Worm (Caenorhabditis elegans) whole organism, early embryonic: ENCODE results near the gene R10E8.8.

ENCODE experiments used
- B0310.2 ChIP-seq: sonication (generic microtip); optimal IDR thresholded peaks from 2 replicates; lab custom pipeline; 2016; ENCODE audit warnings: mild to moderate bottlenecking, missing genetic modification characterization, missing compliant biosample characterization
- F13C5.2 ChIP-seq: sonication (generic microtip); optimal IDR thresholded peaks from 2 replicates; lab custom pipeline; 2017; ENCODE audit warnings: mild to moderate bottlenecking, missing genetic modification characterization, inconsistent platforms, missing compliant biosample characterization
- aly-1 ChIP-seq: sonication (generic microtip); optimal IDR thresholded peaks from 2 replicates; lab custom pipeline; 2016; ENCODE audit warnings: missing genetic modification characterization, missing compliant biosample characterization
- ama-1 ChIP-seq: fragments of 150-350 bp; optimal IDR thresholded peaks from 2 replicates; lab custom pipeline; 2014
- ceh-13 ChIP-seq: fragments of 200-800 bp; sonication (Bioruptor generic); optimal IDR thresholded peaks from 2 replicates; lab custom pipeline; 2018; ENCODE audit warnings: mild to moderate bottlenecking, missing genetic modification characterization, missing compliant biosample characterization
- ceh-36 ChIP-seq: sonication (generic microtip); optimal IDR thresholded peaks from 2 replicates; lab custom pipeline; 2016; ENCODE audit warnings: missing genetic modification characterization, inconsistent platforms, missing compliant biosample characterization
- ets-7 ChIP-seq: sonication (generic microtip); optimal IDR thresholded peaks from 2 replicates; lab custom pipeline; 2016; ENCODE audit warnings: missing genotype, missing genetic modification characterization, missing compliant biosample characterization
- flt-1 ChIP-seq: fragments of 200-800 bp; sonication (Bioruptor generic); IDR thresholded peaks from 2 replicates; pipeline ENCODE4 v1.3.6; 2022; ENCODE audit warnings: missing genetic modification characterization, missing compliant biosample characterization
- hmbx-1 ChIP-seq: sonication (generic microtip); optimal IDR thresholded peaks from 2 replicates; lab custom pipeline; 2016; ENCODE audit warnings: mild to moderate bottlenecking, missing genetic modification characterization, missing compliant biosample characterization
- hmg-4 ChIP-seq: fragments of 200-800 bp; sonication (Bioruptor generic); optimal IDR thresholded peaks from 2 replicates; lab custom pipeline; 2018; ENCODE audit warnings: mild to moderate bottlenecking, missing genetic modification characterization, missing compliant biosample characterization
- hnd-1 ChIP-seq: sonication (generic microtip); optimal IDR thresholded peaks from 2 replicates; lab custom pipeline; 2016; ENCODE audit warnings: missing genetic modification characterization, missing compliant biosample characterization
- pes-1 ChIP-seq: fragments of 200-800 bp; sonication (Bioruptor generic); IDR thresholded peaks from 2 replicates; pipeline ENCODE4 v1.3.6; 2022; ENCODE audit warnings: missing genetic modification reagents, missing genetic modification characterization, missing compliant biosample characterization
- scrt-1 ChIP-seq: fragments of 200-800 bp; sonication (Bioruptor generic); IDR thresholded peaks from 2 replicates; pipeline ENCODE4 v1.3.6; 2022; ENCODE audit warnings: missing genetic modification characterization, missing compliant biosample characterization
- sea-1 ChIP-seq: fragments of 200-800 bp; sonication (Bioruptor generic); conservative IDR thresholded peaks from 2 replicates; pipeline ENCODE4 v1.3.6; 2022; ENCODE audit warnings: missing genetic modification characterization, missing compliant biosample characterization
- tbx-11 ChIP-seq: fragments of 200-800 bp; sonication (Bioruptor generic); IDR thresholded peaks from 2 replicates; pipeline ENCODE4 v1.3.6; 2022; ENCODE audit warnings: missing genetic modification characterization, missing compliant biosample characterization
- tbx-37 ChIP-seq: fragments of 200-800 bp; sonication (Bioruptor generic); conservative IDR thresholded peaks from 2 replicates; pipeline ENCODE4 v1.3.6; 2022; ENCODE audit warnings: missing genetic modification reagents, missing genetic modification characterization, missing compliant biosample characterization
- tra-4 ChIP-seq: sonication (generic microtip); optimal IDR thresholded peaks from 2 replicates; lab custom pipeline; 2017; ENCODE audit warnings: missing genetic modification characterization, missing compliant biosample characterization

R10E8.8 gene

DNA sequence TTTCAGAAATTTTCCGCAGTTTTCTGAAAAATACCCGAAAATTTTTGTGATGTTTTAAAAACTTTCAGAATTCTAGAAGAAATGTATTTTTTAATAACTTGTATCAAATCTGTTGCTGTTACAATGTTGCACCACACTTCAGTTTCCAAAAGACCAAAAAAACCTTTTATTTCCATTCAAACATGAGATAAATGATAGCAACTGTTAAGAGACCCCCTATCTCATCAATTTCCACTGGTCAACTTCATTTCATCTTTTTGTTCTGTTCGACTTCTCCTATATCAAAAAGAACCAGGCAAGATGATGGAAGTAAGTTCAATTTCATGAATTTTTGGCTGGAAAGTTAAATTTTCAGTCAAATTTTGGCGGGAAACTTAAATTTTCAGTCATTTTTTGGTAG is 43.0 kb downstream of the R10E8.8 start, which contains the start of gene F16H6.4:
Gene F16H6.4 (plus strand): TSS at position 301 of the 400 bp plus-strand sequence.
- TF ChIP-seq flt-1 (GFP tag; lab: Robert Waterston, UW) (no peak), hnd-1 (no peak), F13C5.2 (tag; lab: Kevin White, UChicago) (no peak), tra-4 (tag; lab: Kevin White, UChicago) (no peak), ama-1 (lab: Kevin White, UChicago) (no peak), ceh-13 (no peak), scrt-1 (no peak), pes-1 (no peak), sea-1 (GFP tag; lab: Robert Waterston, UW) (no peak), hmbx-1 (no peak), B0310.2 (tag; lab: Kevin White, UChicago) (no peak), tbx-11 (no peak), aly-1 (tag; lab: Kevin White, UChicago) (no peak), ets-7 (no peak), tbx-37 (GFP tag; lab: Robert Waterston, UW) (no peak), ceh-36 (tag; lab: Kevin White, UChicago) (no peak), hmg-4 (no peak)

DNA sequence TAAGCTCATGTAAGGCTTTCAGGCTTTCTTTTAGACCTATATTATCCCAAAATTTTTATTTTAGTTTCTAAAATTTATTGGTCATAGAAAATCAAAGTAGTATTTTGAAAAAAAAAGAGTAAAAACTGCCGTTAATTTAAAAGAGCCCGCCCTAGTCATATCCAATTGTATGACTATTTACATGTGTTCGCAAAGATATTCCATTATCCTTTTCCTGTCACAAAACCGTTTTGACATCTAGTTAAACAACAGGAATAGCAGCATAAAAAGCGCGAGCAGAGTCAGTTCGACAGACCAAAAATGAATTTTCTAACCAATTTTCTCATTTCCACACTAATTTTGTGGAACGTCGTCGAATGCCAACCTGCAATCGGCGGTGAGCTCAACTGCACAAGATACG is 46.5 kb downstream of the R10E8.8 start, which contains the start of gene F16H6.3:
Gene F16H6.3 (plus strand): TSS at position 301 of the 400 bp plus-strand sequence.
- TF ChIP-seq ceh-36 (tag; lab: Kevin White, UChicago), result no peak
- no peak for TF ChIP-seq tbx-11
- no peak for TF ChIP-seq ceh-13
- TF ChIP-seq scrt-1, result no peak
- no peak for TF ChIP-seq hmg-4
- TF ChIP-seq sea-1 (GFP tag; lab: Robert Waterston, UW), result no peak
- TF ChIP-seq aly-1 (tag; lab: Kevin White, UChicago), result no peak
- TF ChIP-seq hnd-1, result no peak
- no peak for TF ChIP-seq ets-7
- no peak for TF ChIP-seq tra-4 (tag; lab: Kevin White, UChicago)
- no peak for TF ChIP-seq ama-1 (lab: Kevin White, UChicago)
- no peak for TF ChIP-seq pes-1
- no peak for TF ChIP-seq tbx-37 (GFP tag; lab: Robert Waterston, UW)
- no peak for TF ChIP-seq flt-1 (GFP tag; lab: Robert Waterston, UW)

DNA sequence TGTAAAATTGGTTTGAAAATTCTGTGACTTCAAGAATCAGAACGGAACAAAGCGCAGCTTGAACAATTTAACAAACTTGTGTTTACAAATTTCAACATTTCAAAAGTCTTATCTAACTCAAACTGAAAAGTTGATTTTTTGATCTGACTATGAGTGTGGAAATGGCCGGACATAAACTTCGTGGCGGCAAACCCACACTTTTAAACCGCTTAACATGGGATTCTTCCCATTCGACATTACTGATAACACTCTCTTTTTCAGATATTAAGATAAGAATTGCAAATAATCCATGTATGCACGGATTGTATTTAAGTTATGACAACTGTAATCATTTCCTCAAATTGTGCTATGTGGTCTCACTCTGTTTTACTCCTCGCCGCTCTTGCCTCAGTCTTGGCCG is 50.3 kb downstream of the R10E8.8 start, which contains the start of gene clec-42:
Gene clec-42 (plus strand): TSS at position 285 of the 400 bp plus-strand sequence.
- TF ChIP-seq hmg-4 (no peak), hnd-1 (no peak), tra-4 (tag; lab: Kevin White, UChicago) (no peak)

DNA sequence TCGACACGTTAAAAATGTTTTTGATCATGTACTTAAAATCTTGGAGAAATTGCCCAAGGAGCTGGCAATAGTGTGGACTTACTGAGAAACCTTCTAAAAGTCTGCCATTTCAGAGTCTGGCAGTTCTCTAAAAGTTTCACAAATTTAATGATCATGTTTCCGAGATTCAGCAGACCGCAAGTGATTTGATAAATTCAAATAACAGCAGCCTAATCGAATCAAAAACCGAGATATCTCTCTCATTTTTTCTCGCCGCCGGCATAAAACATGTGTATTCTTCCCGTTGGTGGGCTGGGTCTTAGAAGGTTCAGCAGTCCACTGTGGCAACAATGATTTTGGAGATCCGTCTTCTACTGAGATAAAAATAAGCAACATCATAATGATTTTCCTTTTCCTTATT is 52.3 kb downstream of the R10E8.8 start, which contains the start of gene clec-246:
Gene clec-246 (plus strand): TSS at position 301 of the 400 bp plus-strand sequence.
- no peak for TF ChIP-seq ceh-13
- no peak for TF ChIP-seq F13C5.2 (tag; lab: Kevin White, UChicago)

DNA sequence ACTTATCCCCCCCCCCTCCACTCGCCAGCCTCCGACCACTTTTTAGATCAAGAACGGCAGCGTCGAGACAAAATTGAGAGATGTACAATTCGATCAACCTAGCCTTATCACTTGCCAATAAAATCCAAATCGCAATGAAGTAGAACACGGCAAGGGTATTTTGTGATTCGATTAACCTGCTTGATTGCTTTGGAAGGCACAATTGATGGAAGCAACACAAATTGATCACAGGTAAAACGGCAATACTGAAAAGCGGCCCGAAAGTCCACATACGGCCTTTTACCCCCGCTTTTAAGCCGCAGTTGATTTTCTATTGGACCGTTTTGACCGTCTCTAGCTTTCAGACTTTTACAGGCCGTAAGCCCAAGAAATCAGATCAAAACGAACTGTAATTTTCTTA is 53.1 kb downstream of the R10E8.8 start, which contains the start of gene clec-245:
Gene clec-245 (minus strand): TSS at position 101 of the 400 bp plus-strand sequence.
- TF ChIP-seq scrt-1 (no peak), tra-4 (tag; lab: Kevin White, UChicago) (no peak), flt-1 (GFP tag; lab: Robert Waterston, UW) (no peak)
